Worm (Caenorhabditis elegans) whole organism, young adult: ENCODE data around the gene best-12.

Experiments
- F22D6.2 ChIP-seq: sonication (generic microtip); optimal IDR thresholded peaks from 2 replicates; lab custom pipeline; 2016; ENCODE audit warnings: mild to moderate bottlenecking, missing genetic modification characterization, missing compliant biosample characterization
- F33H1.4 ChIP-seq: fragments of 200-800 bp; sonication (Bioruptor generic); IDR thresholded peaks from 2 replicates; pipeline ENCODE4 v1.3.6; 2022; ENCODE audit warnings: missing genetic modification reagents, missing genetic modification characterization, missing compliant biosample characterization
- F39B2.1 ChIP-seq: fragments of 200-800 bp; sonication (Bioruptor generic); IDR thresholded peaks from 2 replicates; pipeline ENCODE4 v1.3.6; 2022; ENCODE audit warnings: missing genetic modification reagents, missing genetic modification characterization, missing compliant biosample characterization
- F55B11.4 ChIP-seq: sonication (generic microtip); optimal IDR thresholded peaks from 2 replicates; lab custom pipeline; 2016; ENCODE audit warnings: missing compliant biosample characterization, missing genetic modification characterization, borderline replicate concordance; ENCODE audit not compliant: insufficient read depth
- K11D2.4 ChIP-seq: fragments of 200-800 bp; sonication (Bioruptor generic); IDR thresholded peaks from 2 replicates; pipeline ENCODE4 v1.3.6; 2022; ENCODE audit warnings: missing genetic modification reagents, missing genetic modification characterization, missing compliant biosample characterization
- K12H6.12 ChIP-seq: fragments of 200-800 bp; sonication (Bioruptor generic); optimal IDR thresholded peaks from 2 replicates; lab custom pipeline; 2018; ENCODE audit warnings: mild to moderate bottlenecking, missing genetic modification characterization, missing compliant biosample characterization
- ZK185.1 ChIP-seq: sonication (generic microtip); optimal IDR thresholded peaks from 2 replicates; lab custom pipeline; 2016; ENCODE audit warnings: mild to moderate bottlenecking, missing genetic modification characterization, missing compliant biosample characterization; ENCODE audit not compliant: poor library complexity, severe bottlenecking
- akir-1 ChIP-seq: fragments of 200-800 bp; sonication (Bioruptor generic); optimal IDR thresholded peaks from 2 replicates; lab custom pipeline; 2018; ENCODE audit warnings: mild to moderate bottlenecking, missing genetic modification characterization, moderate library complexity, missing compliant biosample characterization
- aptf-2 ChIP-seq: fragments of 200-800 bp; sonication (Bioruptor generic); conservative IDR thresholded peaks from 2 replicates; pipeline ENCODE4 v1.3.6; 2022; ENCODE audit warnings: missing genetic modification reagents, missing genetic modification characterization, missing compliant biosample characterization
- aptf-3 ChIP-seq: fragments of 200-800 bp; sonication (Bioruptor generic); IDR thresholded peaks from 2 replicates; pipeline ENCODE4 v1.3.6; 2022; ENCODE audit warnings: missing genetic modification characterization, missing compliant biosample characterization
- attf-3 ChIP-seq: fragments of 200-800 bp; sonication (Bioruptor generic); conservative IDR thresholded peaks from 2 replicates; pipeline ENCODE4 v1.3.6; 2022; ENCODE audit warnings: missing genetic modification reagents, missing genetic modification characterization, missing compliant biosample characterization
- ceh-100 ChIP-seq: fragments of 200-800 bp; sonication (Bioruptor generic); IDR thresholded peaks from 2 replicates; pipeline ENCODE4 v1.3.6; 2022; ENCODE audit warnings: missing genetic modification reagents, missing genetic modification characterization, missing compliant biosample characterization
- die-1 ChIP-seq: sonication (generic microtip); optimal IDR thresholded peaks from 2 replicates; lab custom pipeline; 2016; ENCODE audit warnings: missing genotype, mild to moderate bottlenecking, missing genetic modification characterization, missing compliant biosample characterization
- dox-1 ChIP-seq: fragments of 200-800 bp; sonication (Bioruptor generic); IDR thresholded peaks from 2 replicates; pipeline ENCODE4 v1.3.6; 2022; ENCODE audit warnings: missing genetic modification reagents, missing genetic modification characterization, missing compliant biosample characterization
- ekl-4 ChIP-seq: fragments of 200-800 bp; sonication (Bioruptor generic); IDR thresholded peaks from 2 replicates; pipeline ENCODE4 v1.3.6; 2022; ENCODE audit warnings: missing genetic modification reagents, missing genetic modification characterization, missing compliant biosample characterization
- gei-17 ChIP-seq: fragments of 200-800 bp; sonication (Bioruptor generic); optimal IDR thresholded peaks from 2 replicates; lab custom pipeline; 2018; ENCODE audit warnings: mild to moderate bottlenecking, missing genetic modification characterization, missing compliant biosample characterization
- hmg-1.2 ChIP-seq: fragments of 200-800 bp; sonication (Bioruptor generic); IDR thresholded peaks from 2 replicates; pipeline ENCODE4 v1.3.6; 2022; ENCODE audit warnings: missing genetic modification reagents, missing genetic modification characterization, missing compliant biosample characterization
- hsf-1 ChIP-seq: fragments of 200-800 bp; sonication (Bioruptor generic); IDR thresholded peaks from 2 replicates; pipeline ENCODE4 v1.3.6; 2022; ENCODE audit warnings: missing genetic modification reagents, missing genetic modification characterization, missing compliant biosample characterization
- lin-35 ChIP-seq, 3 experiments: fragments of 150-350 bp in 2 of 3; sonication (generic microtip) in 1 of 3; optimal IDR thresholded peaks; 2 replicates each; lab custom pipeline; 2014 to 2018; ENCODE audit warnings: missing biosample characterization in 3 of 3, missing genetic modification characterization in 3 of 3, missing genetic modification reagents in 3 of 3
- lin-54 ChIP-seq: fragments of 200-800 bp; sonication (Bioruptor generic); optimal IDR thresholded peaks from 2 replicates; lab custom pipeline; 2018; ENCODE audit warnings: mild to moderate bottlenecking, missing genetic modification characterization, missing compliant biosample characterization
- madf-6 ChIP-seq: fragments of 200-800 bp; sonication (Bioruptor generic); IDR thresholded peaks from 2 replicates; pipeline ENCODE4 v1.3.6; 2022; ENCODE audit warnings: missing genetic modification reagents, missing genetic modification characterization, missing compliant biosample characterization
- madf-8 ChIP-seq: fragments of 200-800 bp; sonication (Bioruptor generic); conservative IDR thresholded peaks from 2 replicates; pipeline ENCODE4 v1.3.6; 2022; ENCODE audit warnings: missing genetic modification reagents, missing genetic modification characterization, missing compliant biosample characterization
- mcd-1 ChIP-seq: fragments of 200-800 bp; sonication (Bioruptor generic); IDR thresholded peaks from 2 replicates; pipeline ENCODE4 v1.3.6; 2022; ENCODE audit warnings: missing genetic modification reagents, missing genetic modification characterization, missing compliant biosample characterization
- nhr-120 ChIP-seq: fragments of 200-800 bp; sonication (Bioruptor generic); IDR thresholded peaks from 2 replicates; pipeline ENCODE4 v1.3.6; 2022; ENCODE audit warnings: missing genetic modification characterization, missing compliant biosample characterization
- nhr-80 ChIP-seq: sonication (generic microtip); optimal IDR thresholded peaks from 2 replicates; lab custom pipeline; 2016; ENCODE audit warnings: missing genetic modification characterization, missing compliant biosample characterization
- pbrm-1 ChIP-seq: fragments of 200-800 bp; sonication (Bioruptor generic); IDR thresholded peaks from 2 replicates; pipeline ENCODE4 v1.3.6; 2022; ENCODE audit warnings: missing genetic modification reagents, missing genetic modification characterization, missing compliant biosample characterization
- rpc-1 ChIP-seq, 2 experiments: fragments of 150-350 bp in 1 of 2; sonication (generic microtip) in 1 of 2; optimal IDR thresholded peaks; 2 replicates each; lab custom pipeline; 2014 to 2018; ENCODE audit warnings: missing biosample characterization in 1 of 2, missing genetic modification characterization in 1 of 2, missing genetic modification reagents in 1 of 2, missing genotype in 1 of 2
- snpc-4 ChIP-seq, 5 experiments: fragments of 150-350 bp in 1 of 5; sonication (generic microtip) in 4 of 5; optimal IDR thresholded peaks; 2 replicates each; lab custom pipeline; 2014 to 2018; ENCODE audit warnings: missing genetic modification characterization in 5 of 5, missing biosample characterization in 3 of 5, antibody characterized with exemption in 2 of 5, mild to moderate bottlenecking in 2 of 5, missing compliant biosample characterization in 2 of 5, missing genotype in 2 of 5, moderate library complexity in 2 of 5, missing genetic modification reagents in 1 of 5
- somi-1 ChIP-seq: fragments of 200-800 bp; sonication (Bioruptor generic); optimal IDR thresholded peaks from 2 replicates; lab custom pipeline; 2018; ENCODE audit warnings: mild to moderate bottlenecking, missing genetic modification characterization, missing compliant biosample characterization
- sptf-2 ChIP-seq: fragments of 200-800 bp; sonication (Bioruptor generic); optimal IDR thresholded peaks from 2 replicates; lab custom pipeline; 2018; ENCODE audit warnings: mild to moderate bottlenecking, missing genetic modification characterization, missing compliant biosample characterization
- tbx-9 ChIP-seq: sonication (generic microtip); optimal IDR thresholded peaks from 2 replicates; lab custom pipeline; 2016; ENCODE audit warnings: borderline replicate concordance, missing genetic modification characterization, inconsistent platforms, missing compliant biosample characterization
- tlf-1 ChIP-seq: fragments of 200-800 bp; sonication (Bioruptor generic); optimal IDR thresholded peaks from 2 replicates; lab custom pipeline; 2018; ENCODE audit warnings: mild to moderate bottlenecking, missing genetic modification characterization, missing compliant biosample characterization
- zfh-2 ChIP-seq: fragments of 200-800 bp; sonication (Bioruptor generic); conservative IDR thresholded peaks from 2 replicates; pipeline ENCODE4 v1.3.6; 2022; ENCODE audit warnings: missing genetic modification reagents, missing genetic modification characterization, missing compliant biosample characterization

best-12 gene

DNA sequence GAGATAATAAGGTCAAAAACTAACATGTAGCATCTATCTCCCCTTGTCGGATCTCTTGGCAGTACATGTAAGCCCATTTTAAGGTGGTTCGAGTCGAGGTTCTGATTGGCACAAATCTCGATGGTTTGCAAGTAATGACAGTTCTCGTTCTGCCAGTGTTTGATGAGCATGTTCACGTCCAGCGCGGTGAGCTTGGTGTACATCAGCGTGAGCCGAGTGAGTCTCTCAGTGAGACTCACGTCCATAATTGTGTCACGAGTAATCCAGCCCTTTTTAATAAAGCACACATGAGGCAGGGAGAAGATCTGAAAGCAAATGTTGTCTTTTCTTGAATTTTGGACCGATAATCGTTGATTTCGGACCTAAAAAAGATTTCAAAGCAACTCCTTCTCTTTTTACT lies 16.5 kb upstream of the best-12 start, which contains the start of gene T10C6.16:
T10C6.16 (minus strand) TSS at position 245 of the 400 bp plus-strand sequence.
- no peak for TF ChIP-seq attf-3 (GFP tag; lab: Robert Waterston, UW)
- no peak for TF ChIP-seq nhr-120 (GFP tag; lab: Robert Waterston, UW)
- no peak for TF ChIP-seq K12H6.12
- no peak for TF ChIP-seq dox-1 (GFP tag; lab: Robert Waterston, UW)
- TF ChIP-seq pbrm-1: no peak
- TF ChIP-seq, all 124 proteins: peak for 0

DNA sequence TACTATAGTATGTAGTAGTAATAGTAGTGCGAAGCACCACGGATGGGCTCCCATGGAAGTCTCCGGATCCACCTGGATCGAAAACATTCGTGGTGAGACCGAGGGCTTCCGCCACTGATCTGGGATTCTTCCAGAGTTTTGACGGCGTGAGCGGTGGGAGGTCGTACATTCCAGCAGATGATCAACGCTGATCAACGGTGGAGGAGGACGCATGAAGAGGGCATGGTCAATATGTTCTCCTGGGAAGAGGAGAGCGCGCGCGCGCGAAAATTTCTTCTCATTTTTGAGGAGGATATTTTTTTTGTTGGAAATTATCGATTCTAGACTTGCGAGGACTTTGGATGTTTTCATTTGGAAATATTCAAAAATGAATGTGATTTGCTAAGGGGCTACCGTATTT lies 15.8 kb upstream of the best-12 start:
- TF ChIP-seq madf-6 (GFP tag; lab: Robert Waterston, UW) (peak; percentile 86), aptf-2 (peak; percentile 99), tlf-1 (GFP tag; lab: Kevin White, UChicago) (no peak), zfh-2 (0 out of 2 replicates have a peak, but pooled peaks have one; percentile 39), ceh-100 (GFP tag; lab: Robert Waterston, UW) (no peak), F55B11.4 (tag; lab: Kevin White, UChicago) (no peak), aptf-3 (GFP tag; lab: Robert Waterston, UW) (peak; percentile 97), tbx-9 (no peak), sptf-2 (GFP tag; lab: Kevin White, UChicago) (no peak), madf-8 (GFP tag; lab: Robert Waterston, UW) (peak; percentile 56; the same call in 1 of the 2 replicates)
- TF ChIP-seq, all 124 proteins: peak for 5

DNA sequence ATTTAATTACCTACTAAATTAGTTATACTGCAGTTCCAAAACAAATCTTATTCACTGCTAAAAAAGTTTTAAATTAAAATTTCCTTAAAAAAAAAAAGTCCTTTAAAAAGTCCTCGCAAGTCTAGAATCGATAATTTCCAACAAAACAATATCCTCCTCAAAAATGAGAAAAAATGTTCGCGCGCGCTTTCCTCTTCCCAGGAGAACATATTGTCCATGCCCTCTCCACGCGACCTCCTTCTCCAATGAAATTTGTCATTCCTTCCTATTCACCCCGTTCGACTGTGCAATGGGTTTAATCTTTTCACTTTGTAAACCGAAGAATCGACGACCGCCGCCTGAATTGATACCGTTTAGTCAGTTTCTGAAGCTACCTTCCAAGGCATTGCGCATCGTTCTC lies 13.1 kb upstream of the best-12 start, which contains the start of gene T10C6.10:
T10C6.10 (plus strand) TSS at position 248 of the 400 bp plus-strand sequence.
- TF ChIP-seq madf-6 (GFP tag; lab: Robert Waterston, UW): 0 out of 2 replicates have a peak, but pooled peaks have one; percentile 15
- no peak for TF ChIP-seq F22D6.2
- 0 out of 2 replicates have a peak, but pooled peaks have one; percentile 65 for TF ChIP-seq aptf-3 (GFP tag; lab: Robert Waterston, UW)
- TF ChIP-seq snpc-4 (GFP tag; optimal IDR thresholded peaks at IDR 0.05; lab: Kevin White, UChicago): no peak
- TF ChIP-seq snpc-4 (tag; optimal IDR thresholded peaks at IDR 0.05; lab: Kevin White, UChicago): no peak
- TF ChIP-seq K11D2.4: no peak
- TF ChIP-seq attf-3 (GFP tag; lab: Robert Waterston, UW): no peak
- peak; percentile 97 for TF ChIP-seq aptf-2
- no peak for TF ChIP-seq somi-1 (GFP tag; lab: Kevin White, UChicago)
- no peak for TF ChIP-seq akir-1

DNA sequence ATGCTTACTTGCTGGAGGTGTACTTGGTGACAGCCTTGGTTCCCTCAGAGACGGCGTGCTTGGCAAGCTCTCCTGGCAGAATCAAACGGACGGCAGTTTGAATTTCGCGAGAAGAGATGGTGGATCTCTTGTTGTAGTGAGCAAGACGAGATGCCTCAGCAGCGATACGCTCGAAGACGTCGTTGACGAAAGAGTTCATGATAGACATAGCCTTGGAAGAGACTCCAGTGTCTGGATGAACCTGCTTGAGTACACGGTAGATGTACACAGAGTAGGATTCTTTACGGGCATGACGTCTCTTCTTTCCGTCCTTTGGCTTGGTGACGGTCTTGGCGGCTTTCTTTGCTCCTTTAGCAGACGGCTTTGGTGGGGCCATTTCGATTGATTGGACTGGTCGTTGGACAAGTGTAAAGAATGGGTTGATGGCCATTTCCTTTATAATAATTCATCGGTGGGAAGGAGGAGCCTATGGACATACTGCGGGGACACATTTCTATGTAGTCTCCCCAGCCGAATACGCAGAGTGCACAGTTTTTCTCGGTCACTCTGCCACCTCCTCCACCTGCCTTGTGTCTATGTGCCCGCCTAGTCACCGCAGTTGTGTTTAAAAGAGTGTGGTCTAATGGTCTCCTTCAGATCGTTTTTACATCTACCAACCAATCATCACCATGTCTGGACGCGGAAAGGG lies 9.0 kb upstream of the best-12 start, which contains the start of the genes his-4 and his-3:
his-4 (minus strand) TSS at position 376 of the 688 bp plus-strand sequence.
his-3 (plus strand) TSS at position 669 of the 688 bp plus-strand sequence.
- peak; percentile 10; the same call in 1 of the 2 replicates for TF ChIP-seq hmg-1.2 (GFP tag; lab: Robert Waterston, UW)
- TF ChIP-seq mcd-1 (GFP tag; lab: Robert Waterston, UW): 0 out of 2 replicates have a peak, but pooled peaks have one; percentile 13
- 0 out of 2 replicates have a peak, but pooled peaks have one; percentile 15 for TF ChIP-seq hsf-1 (GFP tag; lab: Robert Waterston, UW)
- peak; percentile 31 for TF ChIP-seq pbrm-1
- peak; percentile 17 for TF ChIP-seq nhr-80 (tag; lab: Kevin White, UChicago)
- peak; percentile 88; the same call in 1 of the 2 replicates for TF ChIP-seq F39B2.1
- 0 out of 2 replicates have a peak, but pooled peaks have one; percentile 15 for TF ChIP-seq dox-1 (GFP tag; lab: Robert Waterston, UW)

DNA sequence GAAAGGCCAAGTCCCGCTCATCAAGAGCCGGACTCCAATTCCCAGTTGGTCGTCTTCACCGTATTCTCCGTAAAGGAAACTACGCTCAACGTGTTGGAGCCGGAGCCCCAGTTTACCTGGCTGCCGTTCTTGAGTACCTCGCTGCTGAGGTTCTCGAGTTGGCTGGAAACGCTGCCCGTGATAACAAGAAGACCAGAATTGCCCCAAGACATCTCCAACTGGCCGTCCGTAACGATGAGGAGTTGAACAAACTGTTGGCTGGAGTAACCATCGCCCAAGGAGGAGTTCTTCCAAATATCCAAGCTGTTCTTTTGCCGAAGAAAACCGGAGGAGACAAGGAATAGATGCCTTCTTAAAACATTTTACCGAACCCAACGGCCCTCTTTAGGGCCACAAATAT lies 8.4 kb upstream of the best-12 start:
- TF ChIP-seq ekl-4: peak; percentile 31; the same call in 1 of the 2 replicates

DNA sequence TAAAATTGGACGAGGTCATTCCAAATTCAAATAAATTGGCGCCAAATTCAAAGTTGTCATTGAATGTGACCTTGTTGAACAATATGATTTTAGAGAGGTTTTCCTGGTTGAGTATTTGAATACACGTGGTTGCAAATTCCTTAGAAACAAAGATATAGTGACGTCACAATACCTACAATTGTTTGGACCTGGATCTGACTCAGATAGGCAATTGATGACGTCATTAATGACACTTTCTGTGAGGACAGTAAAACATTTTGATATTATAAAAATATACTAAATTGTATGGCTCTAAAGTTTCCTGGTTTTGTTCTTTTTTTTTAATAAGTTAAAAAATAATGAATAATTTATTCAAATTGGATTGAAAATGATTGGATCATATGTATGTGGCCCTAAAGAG lies 7.9 kb upstream of the best-12 start:
- TF ChIP-seq ekl-4 (no peak), rpc-1 (optimal IDR thresholded peaks at IDR 0.05; lab: Kevin White, UChicago) (no peak), rpc-1 (tag; optimal IDR thresholded peaks at IDR 0.05; lab: Kevin White, UChicago) (no peak), lin-54 (no peak), die-1 (tag; lab: Kevin White, UChicago) (no peak), ZK185.1 (tag; lab: Kevin White, UChicago) (no peak), F33H1.4 (GFP tag; lab: Robert Waterston, UW) (no peak), lin-35 (GFP tag; optimal IDR thresholded peaks at IDR 0.05; lab: Kevin White, UChicago) (no peak), gei-17 (no peak)
- TF ChIP-seq, all 124 proteins: peak for 0
